Worm (Caenorhabditis elegans) whole organism, young adult: ENCODE data around the gene F45E1.4.
A peak's percentile ranks its signal among the peaks of the same experiment; 100 is the strongest.

ENCODE experiments used
- B0336.3 ChIP-seq: fragments of 200-800 bp; sonication (Bioruptor generic); IDR thresholded peaks from 2 replicates; pipeline ENCODE4 v1.3.6; 2022; ENCODE audit warnings: missing genetic modification characterization, missing compliant biosample characterization
- C06A6.2 ChIP-seq: fragments of 200-800 bp; sonication (Bioruptor generic); conservative IDR thresholded peaks from 2 replicates; pipeline ENCODE4 v1.3.6; 2022; ENCODE audit warnings: missing genetic modification characterization, missing compliant biosample characterization
- D2030.7 ChIP-seq: fragments of 200-800 bp; sonication (Bioruptor generic); IDR thresholded peaks from 2 replicates; pipeline ENCODE4 v1.3.6; 2022; ENCODE audit warnings: missing genetic modification reagents, missing genetic modification characterization, missing compliant biosample characterization
- F10E7.11 ChIP-seq: sonication (generic microtip); optimal IDR thresholded peaks from 2 replicates; lab custom pipeline; 2017; ENCODE audit warnings: mild to moderate bottlenecking, missing genetic modification characterization, moderate library complexity, missing compliant biosample characterization
- F52B5.7 ChIP-seq: sonication (generic microtip); optimal IDR thresholded peaks from 2 replicates; lab custom pipeline; 2016; ENCODE audit warnings: mild to moderate bottlenecking, missing genetic modification characterization, missing compliant biosample characterization
- F57C9.4 ChIP-seq: sonication (generic microtip); optimal IDR thresholded peaks from 2 replicates; lab custom pipeline; 2017; ENCODE audit warnings: mild to moderate bottlenecking, missing genetic modification characterization, missing compliant biosample characterization
- K12H6.12 ChIP-seq: fragments of 200-800 bp; sonication (Bioruptor generic); optimal IDR thresholded peaks from 2 replicates; lab custom pipeline; 2018; ENCODE audit warnings: mild to moderate bottlenecking, missing genetic modification characterization, missing compliant biosample characterization
- T07F8.4 ChIP-seq: sonication (generic microtip); optimal IDR thresholded peaks from 2 replicates; lab custom pipeline; 2016; ENCODE audit warnings: mild to moderate bottlenecking, missing genetic modification characterization, moderate library complexity, missing compliant biosample characterization
- T26A5.8 ChIP-seq: sonication (generic microtip); optimal IDR thresholded peaks from 2 replicates; lab custom pipeline; 2016; ENCODE audit warnings: missing genetic modification characterization, missing compliant biosample characterization
- Y95B8A.8 ChIP-seq: fragments of 200-800 bp; sonication (Bioruptor generic); IDR thresholded peaks from 2 replicates; pipeline ENCODE4 v1.3.6; 2022; ENCODE audit warnings: missing genetic modification reagents, missing genetic modification characterization, missing compliant biosample characterization
- aptf-3 ChIP-seq: fragments of 200-800 bp; sonication (Bioruptor generic); IDR thresholded peaks from 2 replicates; pipeline ENCODE4 v1.3.6; 2022; ENCODE audit warnings: missing genetic modification characterization, missing compliant biosample characterization
- atf-7 ChIP-seq: sonication (generic microtip); optimal IDR thresholded peaks from 2 replicates; lab custom pipeline; 2017; ENCODE audit warnings: mild to moderate bottlenecking, missing genetic modification characterization, missing compliant biosample characterization
- athp-1 ChIP-seq: sonication (generic microtip); optimal IDR thresholded peaks from 2 replicates; lab custom pipeline; 2017; ENCODE audit warnings: mild to moderate bottlenecking, missing genetic modification characterization, missing compliant biosample characterization
- attf-5 ChIP-seq: fragments of 200-800 bp; sonication (Bioruptor generic); optimal IDR thresholded peaks from 2 replicates; lab custom pipeline; 2018; ENCODE audit warnings: mild to moderate bottlenecking, missing genetic modification characterization, missing compliant biosample characterization
- cebp-1 ChIP-seq, 2 experiments: fragments of 200-800 bp in 1 of 2; sonication (Bioruptor generic) in 1 of 2; sonication (generic microtip) in 1 of 2; IDR thresholded peaks in 1 of 2; optimal IDR thresholded peaks in 1 of 2; 2 replicates each; pipeline versions ENCODE4 v1.3.6 to Lab custom; 2017 to 2022; ENCODE audit warnings: missing compliant biosample characterization in 2 of 2, missing genetic modification characterization in 2 of 2, mild to moderate bottlenecking in 1 of 2, missing genetic modification reagents in 1 of 2, moderate library complexity in 1 of 2
- ceh-79 ChIP-seq: sonication (generic microtip); optimal IDR thresholded peaks from 2 replicates; lab custom pipeline; 2017; ENCODE audit warnings: mild to moderate bottlenecking, missing genetic modification characterization, missing compliant biosample characterization
- chd-7 ChIP-seq: sonication (generic microtip); optimal IDR thresholded peaks from 2 replicates; lab custom pipeline; 2016; ENCODE audit warnings: mild to moderate bottlenecking, missing genetic modification characterization, moderate library complexity, missing compliant biosample characterization
- die-1 ChIP-seq: sonication (generic microtip); optimal IDR thresholded peaks from 2 replicates; lab custom pipeline; 2016; ENCODE audit warnings: missing genotype, mild to moderate bottlenecking, missing genetic modification characterization, missing compliant biosample characterization
- dox-1 ChIP-seq: fragments of 200-800 bp; sonication (Bioruptor generic); IDR thresholded peaks from 2 replicates; pipeline ENCODE4 v1.3.6; 2022; ENCODE audit warnings: missing genetic modification reagents, missing genetic modification characterization, missing compliant biosample characterization
- dpl-1 ChIP-seq: fragments of 150-350 bp; optimal IDR thresholded peaks from 2 replicates; lab custom pipeline; 2014; ENCODE audit warnings: missing biosample characterization, missing genetic modification reagents, missing genetic modification characterization
- egrh-3 ChIP-seq: fragments of 200-800 bp; sonication (Bioruptor generic); IDR thresholded peaks from 2 replicates; pipeline ENCODE4 v1.3.6; 2022; ENCODE audit warnings: missing genetic modification reagents, missing genetic modification characterization, missing compliant biosample characterization
- fkh-3 ChIP-seq: sonication (generic microtip); optimal IDR thresholded peaks from 2 replicates; lab custom pipeline; 2016; ENCODE audit warnings: mild to moderate bottlenecking, missing genetic modification characterization, missing compliant biosample characterization
- gei-17 ChIP-seq: fragments of 200-800 bp; sonication (Bioruptor generic); optimal IDR thresholded peaks from 2 replicates; lab custom pipeline; 2018; ENCODE audit warnings: mild to moderate bottlenecking, missing genetic modification characterization, missing compliant biosample characterization
- hlh-12 ChIP-seq: sonication (generic microtip); optimal IDR thresholded peaks from 2 replicates; lab custom pipeline; 2016; ENCODE audit warnings: missing genetic modification characterization, missing compliant biosample characterization
- hsf-1 ChIP-seq: fragments of 200-800 bp; sonication (Bioruptor generic); IDR thresholded peaks from 2 replicates; pipeline ENCODE4 v1.3.6; 2022; ENCODE audit warnings: missing genetic modification reagents, missing genetic modification characterization, missing compliant biosample characterization
- let-607 ChIP-seq, 2 experiments: fragments of 200-800 bp in 1 of 2; sonication (Bioruptor generic) in 1 of 2; sonication (generic microtip) in 1 of 2; optimal IDR thresholded peaks; 2 replicates each; lab custom pipeline; 2016 to 2018; ENCODE audit warnings: mild to moderate bottlenecking in 2 of 2, missing compliant biosample characterization in 2 of 2, missing genetic modification characterization in 2 of 2, moderate library complexity in 2 of 2, missing genotype in 1 of 2
- lin-40 ChIP-seq: sonication (generic microtip); optimal IDR thresholded peaks from 2 replicates; lab custom pipeline; 2016; ENCODE audit warnings: missing genetic modification characterization, mild to moderate bottlenecking, missing compliant biosample characterization, missing genotype, missing genetic modification reagents
- lir-1 ChIP-seq: fragments of 200-800 bp; sonication (Bioruptor generic); conservative IDR thresholded peaks from 2 replicates; pipeline ENCODE4 v1.3.6; 2022; ENCODE audit warnings: missing genetic modification reagents, missing genetic modification characterization, missing compliant biosample characterization
- lsl-1 ChIP-seq: fragments of 200-800 bp; sonication (Bioruptor generic); optimal IDR thresholded peaks from 2 replicates; lab custom pipeline; 2018; ENCODE audit warnings: mild to moderate bottlenecking, missing genetic modification characterization, moderate library complexity, missing compliant biosample characterization
- lsy-27 ChIP-seq: sonication (generic microtip); optimal IDR thresholded peaks from 2 replicates; lab custom pipeline; 2017; ENCODE audit warnings: missing genetic modification characterization, mild to moderate bottlenecking, missing compliant biosample characterization, antibody characterized with exemption, missing genotype, borderline replicate concordance; ENCODE audit not compliant: insufficient read depth
- madf-10 ChIP-seq: sonication (generic microtip); optimal IDR thresholded peaks from 2 replicates; lab custom pipeline; 2016; ENCODE audit warnings: mild to moderate bottlenecking, missing genetic modification characterization, missing compliant biosample characterization
- madf-3 ChIP-seq: fragments of 200-800 bp; sonication (Bioruptor generic); IDR thresholded peaks from 2 replicates; pipeline ENCODE4 v1.3.6; 2022; ENCODE audit warnings: missing genetic modification reagents, missing genetic modification characterization, missing compliant biosample characterization
- madf-6 ChIP-seq: fragments of 200-800 bp; sonication (Bioruptor generic); IDR thresholded peaks from 2 replicates; pipeline ENCODE4 v1.3.6; 2022; ENCODE audit warnings: missing genetic modification reagents, missing genetic modification characterization, missing compliant biosample characterization
- madf-8 ChIP-seq: fragments of 200-800 bp; sonication (Bioruptor generic); conservative IDR thresholded peaks from 2 replicates; pipeline ENCODE4 v1.3.6; 2022; ENCODE audit warnings: missing genetic modification reagents, missing genetic modification characterization, missing compliant biosample characterization
- nfya-1 ChIP-seq: sonication (generic microtip); optimal IDR thresholded peaks from 2 replicates; lab custom pipeline; 2017; ENCODE audit warnings: antibody characterized with exemption, missing compliant biosample characterization, missing genetic modification characterization, borderline replicate concordance; ENCODE audit not compliant: insufficient read depth
- nfyb-1 ChIP-seq: fragments of 200-800 bp; sonication (Bioruptor generic); IDR thresholded peaks from 2 replicates; pipeline ENCODE4 v1.3.6; 2022; ENCODE audit warnings: missing genetic modification reagents, missing genetic modification characterization, missing compliant biosample characterization
- nhr-179 ChIP-seq: sonication (generic microtip); optimal IDR thresholded peaks from 2 replicates; lab custom pipeline; 2016; ENCODE audit warnings: mild to moderate bottlenecking, missing genetic modification characterization, missing compliant biosample characterization
- rcor-1 ChIP-seq: fragments of 200-800 bp; sonication (Bioruptor generic); IDR thresholded peaks from 2 replicates; pipeline ENCODE4 v1.3.6; 2022; ENCODE audit warnings: missing genetic modification reagents, missing genetic modification characterization, missing compliant biosample characterization
- rec-8 ChIP-seq, 2 experiments: sonication (generic microtip); optimal IDR thresholded peaks; 2 replicates each; lab custom pipeline; 2016; ENCODE audit warnings: mild to moderate bottlenecking in 2 of 2, missing genetic modification characterization in 2 of 2, missing genetic modification reagents in 2 of 2, missing genotype in 2 of 2, missing biosample characterization in 1 of 2, missing compliant biosample characterization in 1 of 2, moderate library complexity in 1 of 2
- rpc-1 ChIP-seq, 2 experiments: fragments of 150-350 bp in 1 of 2; sonication (generic microtip) in 1 of 2; optimal IDR thresholded peaks; 2 replicates each; lab custom pipeline; 2014 to 2018; ENCODE audit warnings: missing biosample characterization in 1 of 2, missing genetic modification characterization in 1 of 2, missing genetic modification reagents in 1 of 2, missing genotype in 1 of 2
- sea-2 ChIP-seq: fragments of 200-800 bp; sonication (Bioruptor generic); IDR thresholded peaks from 2 replicates; pipeline ENCODE4 v1.3.6; 2022; ENCODE audit warnings: missing genetic modification characterization, missing compliant biosample characterization
- unc-130 ChIP-seq: sonication (generic microtip); optimal IDR thresholded peaks from 2 replicates; lab custom pipeline; 2016; ENCODE audit warnings: missing genetic modification reagents, missing genetic modification characterization, missing compliant biosample characterization
- zim-3 ChIP-seq: sonication (generic microtip); optimal IDR thresholded peaks from 2 replicates; lab custom pipeline; 2017; ENCODE audit warnings: mild to moderate bottlenecking, missing genetic modification characterization, moderate library complexity, missing compliant biosample characterization
- ztf-18 ChIP-seq: sonication (generic microtip); optimal IDR thresholded peaks from 2 replicates; lab custom pipeline; 2016; ENCODE audit warnings: missing genotype, mild to moderate bottlenecking, missing genetic modification characterization, missing compliant biosample characterization
- ztf-3 ChIP-seq: fragments of 200-800 bp; sonication (Bioruptor generic); optimal IDR thresholded peaks from 2 replicates; lab custom pipeline; 2018; ENCODE audit warnings: mild to moderate bottlenecking, missing genetic modification characterization, missing compliant biosample characterization

The F45E1.4 gene

ce11 chrX:8019665-8020064 lies 33.9 kb downstream of the F45E1.4 start (continued):
- TF ChIP-seq lin-40 (tag; lab: Kevin White, UChicago), result peak; percentile 85
- TF ChIP-seq nfyb-1 (GFP tag; lab: Robert Waterston, UW), result peak; percentile 87
- peak; percentile 87 for TF ChIP-seq dox-1 (GFP tag; lab: Robert Waterston, UW)
- peak; percentile 60 for TF ChIP-seq gei-17 (GFP tag; lab: Kevin White, UChicago)
- TF ChIP-seq hlh-12 (tag; lab: Kevin White, UChicago), result no peak
- peak; percentile 69; the same call in 1 of the 2 replicates for TF ChIP-seq lir-1
- peak in 1 of 2 experiments; percentile 13 for TF ChIP-seq let-607 (tag; optimal IDR thresholded peaks at IDR 0.05; lab: Kevin White, UChicago)
- no peak for TF ChIP-seq fkh-3

ce11 chrX:8021609-8022008 lies 35.8 kb downstream of the F45E1.4 start:
- TF ChIP-seq ztf-18, result peak; percentile 52
- TF ChIP-seq madf-10 (tag; lab: Kevin White, UChicago), result peak; percentile 35
- TF ChIP-seq die-1 (tag; lab: Kevin White, UChicago), result no peak
- peak; percentile 94 for TF ChIP-seq K12H6.12 (tag; lab: Kevin White, UChicago)
- TF ChIP-seq nhr-179 (tag; lab: Kevin White, UChicago), result no peak
- TF ChIP-seq athp-1 (tag; lab: Kevin White, UChicago), result no peak
- no peak for TF ChIP-seq rec-8 (tag; optimal IDR thresholded peaks at IDR 0.05; lab: Kevin White, UChicago)
- TF ChIP-seq T07F8.4 (tag; lab: Kevin White, UChicago), result peak; percentile 18
- TF ChIP-seq unc-130 (GFP tag; lab: Kevin White, UChicago), result no peak
- TF ChIP-seq zim-3, result peak; percentile 44
- TF ChIP-seq D2030.7 (GFP tag; lab: Robert Waterston, UW), result no peak
- no peak for TF ChIP-seq T26A5.8
- peak; percentile 54; the same call in 1 of the 2 replicates for TF ChIP-seq dox-1 (GFP tag; lab: Robert Waterston, UW)
- TF ChIP-seq atf-7, result peak; percentile 43
- TF ChIP-seq dpl-1 (GFP tag; lab: Kevin White, UChicago), result no peak
- TF ChIP-seq madf-3, result no peak; the same call in 1 of the 2 replicates
- peak; percentile 79 for TF ChIP-seq B0336.3
- TF ChIP-seq ceh-79 (tag; lab: Kevin White, UChicago), result no peak
- no peak for TF ChIP-seq F10E7.11 (tag; lab: Kevin White, UChicago)
- no peak for TF ChIP-seq lsy-27 (tag; lab: Kevin White, UChicago)
- no peak for TF ChIP-seq rpc-1 (optimal IDR thresholded peaks at IDR 0.05; lab: Kevin White, UChicago)
- TF ChIP-seq rpc-1 (tag; optimal IDR thresholded peaks at IDR 0.05; lab: Kevin White, UChicago), result no peak
- TF ChIP-seq lsl-1 (GFP tag; lab: Kevin White, UChicago), result no peak
- peak; percentile 13; the same call in 1 of the 2 replicates for TF ChIP-seq egrh-3 (GFP tag; lab: Robert Waterston, UW)
- TF ChIP-seq sea-2, result no peak
- TF ChIP-seq ztf-3 (GFP tag; lab: Kevin White, UChicago), result no peak
- no peak for TF ChIP-seq Y95B8A.8 (GFP tag; lab: Robert Waterston, UW)
- TF ChIP-seq aptf-3 (GFP tag; lab: Robert Waterston, UW), result peak; percentile 76; the same call in 1 of the 2 replicates
- peak; percentile 61 for TF ChIP-seq F52B5.7 (tag; lab: Kevin White, UChicago)
- no peak for TF ChIP-seq madf-6 (GFP tag; lab: Robert Waterston, UW)
- no peak for TF ChIP-seq madf-8 (GFP tag; lab: Robert Waterston, UW)
- no peak for TF ChIP-seq rcor-1 (GFP tag; lab: Robert Waterston, UW)
- TF ChIP-seq nfya-1, result no peak
- TF ChIP-seq chd-7 (tag; lab: Kevin White, UChicago), result peak; percentile 82
- TF ChIP-seq attf-5 (GFP tag; lab: Kevin White, UChicago), result peak; percentile 55
- TF ChIP-seq nfyb-1 (GFP tag; lab: Robert Waterston, UW), result peak; percentile 69; the same call in 1 of the 2 replicates
- TF ChIP-seq hsf-1, result peak; percentile 47; the same call in 1 of the 2 replicates
- TF ChIP-seq F57C9.4, result no peak
- peak; percentile 28; the same call in 1 of the 2 replicates for TF ChIP-seq cebp-1 (GFP tag; IDR thresholded peaks at IDR 0.05; lab: Robert Waterston, UW)
- peak; percentile 93 for TF ChIP-seq cebp-1 (tag; optimal IDR thresholded peaks at IDR 0.05; lab: Kevin White, UChicago)
- peak; percentile 65 for TF ChIP-seq C06A6.2 (GFP tag; lab: Robert Waterston, UW)
